Fruit fly (Drosophila melanogaster): Measurements from ENCODE around the gene Cp38.

Gene Cp38

DNA sequence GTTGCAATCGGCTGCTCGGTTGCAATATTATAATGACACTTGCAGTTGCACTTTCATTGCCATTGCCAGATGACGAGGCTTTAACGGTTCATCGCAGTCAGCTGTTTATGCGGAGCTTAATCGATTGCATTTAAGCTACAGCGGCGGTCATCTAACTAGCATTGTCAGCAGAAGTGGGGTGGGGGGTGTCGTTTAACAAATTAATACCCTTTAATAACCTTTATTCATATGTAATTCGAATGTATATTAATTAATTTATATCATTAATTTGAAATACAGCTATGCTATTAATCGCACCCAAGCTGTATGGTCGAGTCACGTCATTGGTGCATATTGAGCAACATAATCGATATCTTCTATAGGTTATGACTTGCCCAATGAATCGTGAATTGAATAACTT is 11.2 kb downstream of the Cp38 start (continued):
- TF ChIP-seq bbx (GFP tag; IDR thresholded peaks at IDR 0.05; ENCODE audit: partially characterized antibody), result no peak
- peak; percentile 61 for TF ChIP-seq CG3847 (GFP tag; IDR thresholded peaks at IDR 0.05)
- TF ChIP-seq Opbp (GFP tag; IDR thresholded peaks at IDR 0.05; ENCODE audit: partially characterized antibody), result no peak
- peak; percentile 82 for TF ChIP-seq salm (tag; optimal IDR thresholded peaks at IDR 0.05)
- no peak for TF ChIP-seq CG13894 (tag; optimal IDR thresholded peaks at IDR 0.05)
- TF ChIP-seq slou (GFP tag; optimal IDR thresholded peaks at IDR 0.05), result peak; percentile 39
- TF ChIP-seq lov (optimal IDR thresholded peaks at IDR 0.05), result no peak
- TF ChIP-seq lov (GFP tag; IDR thresholded peaks at IDR 0.05), result peak; percentile 91
- peak; percentile 54 for TF ChIP-seq trem (tag; optimal IDR thresholded peaks at IDR 0.05)
- peak; percentile 7 for TF ChIP-seq CG8089 (GFP tag; optimal IDR thresholded peaks at IDR 0.05)
- peak; percentile 30 for TF ChIP-seq Mes4 (GFP tag; optimal IDR thresholded peaks at IDR 0.05)
- TF ChIP-seq CG11093 (GFP tag; IDR thresholded peaks at IDR 0.05), result peak; percentile 79; the same call in 2 of the 3 replicates
- TF ChIP-seq phol (tag; optimal IDR thresholded peaks at IDR 0.05), result peak; percentile 82
- no peak for TF ChIP-seq C15 (GFP tag; IDR thresholded peaks at IDR 0.05)
- TF ChIP-seq CG17912 (GFP tag; optimal IDR thresholded peaks at IDR 0.05), result peak; percentile 13
- TF ChIP-seq bab2 (GFP tag; optimal IDR thresholded peaks at IDR 0.05), result no peak
- peak; percentile 66 for TF ChIP-seq CG4730 (GFP tag; IDR thresholded peaks at IDR 0.05)
- TF ChIP-seq bigmax (GFP tag; optimal IDR thresholded peaks at IDR 0.05), result no peak
- peak; percentile 39 for TF ChIP-seq dmrt11E (tag; optimal IDR thresholded peaks at IDR 0.05)
- no peak for TF ChIP-seq CG16779 (GFP tag; IDR thresholded peaks at IDR 0.05)
- TF ChIP-seq CG7839 (tag; optimal IDR thresholded peaks at IDR 0.05), result peak; percentile 87
- TF ChIP-seq her (GFP tag; optimal IDR thresholded peaks at IDR 0.05), result no peak
- TF ChIP-seq pho (GFP tag; optimal IDR thresholded peaks at IDR 0.05), result no peak
- TF ChIP-seq sens (GFP tag), result peak; percentile 94
- TF ChIP-seq CG1233 (GFP tag; optimal IDR thresholded peaks at IDR 0.05), result peak; percentile 73
- TF ChIP-seq Ssrp (tag; optimal IDR thresholded peaks at IDR 0.05), result peak; percentile 78
- TF ChIP-seq Dfd (GFP tag; optimal IDR thresholded peaks at IDR 0.05), result no peak
- peak; percentile 55 for TF ChIP-seq jing (GFP tag; optimal IDR thresholded peaks at IDR 0.05)
- TF ChIP-seq Atf-2 (GFP tag; optimal IDR thresholded peaks at IDR 0.05), result no peak
- TF ChIP-seq amos (GFP tag; IDR thresholded peaks at IDR 0.05; ENCODE audit: partially characterized antibody), result no peak
- peak; percentile 66 for TF ChIP-seq ssp (GFP tag; IDR thresholded peaks at IDR 0.05)
- TF ChIP-seq Spps (tag; optimal IDR thresholded peaks at IDR 0.05), result peak; percentile 33
- TF ChIP-seq MESR4 (GFP tag; optimal IDR thresholded peaks at IDR 0.05), result no peak
- TF ChIP-seq CG2129 (GFP tag; IDR thresholded peaks at IDR 0.05; ENCODE audit: partially characterized antibody), result no peak
- TF ChIP-seq prd (optimal IDR thresholded peaks at IDR 0.05), result no peak
- TF ChIP-seq prd (GFP tag; IDR thresholded peaks at IDR 0.05), result peak; percentile 83
- TF ChIP-seq crol (GFP tag; IDR thresholded peaks at IDR 0.05), result peak; percentile 19; the same call in 1 of the 2 replicates
- TF ChIP-seq CG9876 (GFP tag; optimal IDR thresholded peaks at IDR 0.05), result no peak
- peak; percentile 11 for TF ChIP-seq CG16863 (GFP tag; optimal IDR thresholded peaks at IDR 0.05)
- no peak for TF ChIP-seq CkIIα-i1 (GFP tag; IDR thresholded peaks at IDR 0.05)
- TF ChIP-seq pnt (GFP tag; optimal IDR thresholded peaks at IDR 0.05), result no peak
- peak; percentile 54 for TF ChIP-seq kay (GFP tag; optimal IDR thresholded peaks at IDR 0.05)
- peak; percentile 47 for TF ChIP-seq CG10462 (GFP tag; optimal IDR thresholded peaks at IDR 0.05)
- no peak for TF ChIP-seq sima (GFP tag; optimal IDR thresholded peaks at IDR 0.05)
- peak; percentile 80 for TF ChIP-seq Sox100B (GFP tag; optimal IDR thresholded peaks at IDR 0.05)
- TF ChIP-seq CG6683 (GFP tag; optimal IDR thresholded peaks at IDR 0.05), result no peak
- TF ChIP-seq kah (GFP tag; optimal IDR thresholded peaks at IDR 0.05), result peak; percentile 86
- peak; percentile 68 for TF ChIP-seq croc (GFP tag; conservative IDR thresholded peaks at IDR 0.05)
- TF ChIP-seq CG6791 (GFP tag; IDR thresholded peaks at IDR 0.05; ENCODE audit: partially characterized antibody), result no peak
- TF ChIP-seq CG6272 (GFP tag; IDR thresholded peaks at IDR 0.05), result peak; percentile 66
- peak; percentile 5 for TF ChIP-seq psq (GFP tag; optimal IDR thresholded peaks at IDR 0.05)
- no peak for TF ChIP-seq HLH54F (GFP tag; optimal IDR thresholded peaks at IDR 0.05)
